Worm (Caenorhabditis elegans): ENCODE results near the gene R02F2.4.

DNA sequence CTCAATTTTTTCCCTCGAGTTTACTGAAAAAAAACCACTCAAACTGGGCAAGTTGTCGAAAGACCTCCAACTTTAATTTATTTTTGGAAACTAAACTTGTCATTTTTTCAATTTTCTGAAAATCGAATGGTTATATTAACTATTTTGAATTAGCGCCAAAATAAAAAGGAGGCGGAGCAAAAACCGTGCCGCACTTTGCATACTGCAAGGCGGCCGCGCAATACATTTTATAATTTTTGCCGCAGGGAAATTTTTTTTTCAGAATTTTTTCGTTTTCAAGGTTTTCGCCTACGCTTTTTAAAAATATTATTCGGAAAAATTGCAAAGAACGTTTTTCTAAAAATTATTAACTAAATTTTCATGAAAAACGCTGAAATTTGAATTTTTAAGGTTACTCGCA, 19.6 kb downstream of the R02F2.4 start:
- TF ChIP-seq R02D3.7 (tag; optimal IDR thresholded peaks at IDR 0.05) (no peak), nhr-11 (tag; optimal IDR thresholded peaks at IDR 0.05) (no peak)
